Fruit fly (Drosophila melanogaster): ENCODE data around the gene CG17378.
A peak's percentile ranks its signal among the peaks of the same experiment; 100 is the strongest.

CG17378 gene

dm6 chr2L:6740088-6740487 lies 33.8 kb upstream of the CG17378 start, which contains the start of gene TTLL3A:
TTLL3A (minus strand) TSS chr2L:6740188.
- TF ChIP-seq slbo (GFP tag; IDR thresholded peaks at IDR 0.05) (0 out of 2 replicates have a peak, but pooled peaks have one; percentile 21), zfh2 (GFP tag; optimal IDR thresholded peaks at IDR 0.05) (no peak), ems (GFP tag; optimal IDR thresholded peaks at IDR 0.05) (no peak), CG12659 (GFP tag; optimal IDR thresholded peaks at IDR 0.05) (no peak), otp (GFP tag; IDR thresholded peaks at IDR 0.05) (no peak)

DNA sequence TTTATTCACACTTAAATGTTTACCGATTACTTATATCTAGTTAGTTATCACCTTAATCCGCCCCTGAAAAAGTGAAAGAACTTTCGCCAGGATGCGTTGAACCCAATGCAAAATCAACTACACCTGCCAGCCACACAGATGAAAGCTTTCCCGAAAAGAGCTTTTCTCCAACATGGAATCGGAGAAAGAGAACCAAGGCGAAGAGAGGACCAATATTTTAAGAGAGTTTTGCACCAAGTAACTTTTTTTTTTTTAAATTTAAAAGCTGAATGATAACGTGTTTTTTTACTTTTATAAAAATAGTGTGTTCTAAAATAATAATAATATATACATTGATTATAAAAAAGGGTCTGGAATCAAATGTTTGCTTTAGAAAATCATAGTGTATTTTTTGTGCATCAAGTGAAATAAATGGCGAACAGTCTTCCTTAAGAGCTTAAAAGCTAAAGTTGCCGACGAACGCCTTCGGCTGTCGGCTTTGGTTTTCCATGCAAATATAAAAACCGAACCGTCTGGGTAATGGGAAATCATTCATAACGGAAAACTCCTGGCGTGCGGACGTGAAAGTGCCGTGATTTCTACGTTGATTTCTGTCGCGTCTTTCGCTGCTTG lies 31.8 kb upstream of the CG17378 start, which contains the start of gene meng:
TSS of gene meng (plus strand) at position 523 of the 612 bp plus-strand sequence.
- no peak for TF ChIP-seq HLH3B (GFP tag; IDR thresholded peaks at IDR 0.05)
- TF ChIP-seq Med (GFP tag): peak; percentile 66
- no peak for TF ChIP-seq CG6654 (GFP tag; optimal IDR thresholded peaks at IDR 0.05)
- TF ChIP-seq Scr (GFP tag; IDR thresholded peaks at IDR 0.05; ENCODE audit: partially characterized antibody): no peak
- peak; percentile 17 for TF ChIP-seq CG10543 (GFP tag; optimal IDR thresholded peaks at IDR 0.05)
- no peak for TF ChIP-seq bbx (GFP tag; IDR thresholded peaks at IDR 0.05; ENCODE audit: partially characterized antibody)
- peak; percentile 39 for TF ChIP-seq Jarid2 (GFP tag; optimal IDR thresholded peaks at IDR 0.05)
- no peak for TF ChIP-seq pzg (GFP tag; optimal IDR thresholded peaks at IDR 0.05)
- peak; percentile 88 for TF ChIP-seq D19A (tag; optimal IDR thresholded peaks at IDR 0.05)
- TF ChIP-seq CG13296 (GFP tag; optimal IDR thresholded peaks at IDR 0.05): peak; percentile 4
- TF ChIP-seq Trl (optimal IDR thresholded peaks at IDR 0.05): peak; percentile 35 to 79
- TF ChIP-seq Trl (GFP tag; optimal IDR thresholded peaks at IDR 0.05): no peak
- 0 out of 2 replicates have a peak, but pooled peaks have one; percentile 14 for TF ChIP-seq NFAT (GFP tag; IDR thresholded peaks at IDR 0.05)
- TF ChIP-seq Deaf1 (tag; optimal IDR thresholded peaks at IDR 0.05): peak; percentile 98
- TF ChIP-seq CG7786 (GFP tag; optimal IDR thresholded peaks at IDR 0.05): no peak
- TF ChIP-seq row (GFP tag; IDR thresholded peaks at IDR 0.05): peak; percentile 35; the same call in 1 of the 3 replicates
- peak; percentile 6 for TF ChIP-seq Hmr (GFP tag; optimal IDR thresholded peaks at IDR 0.05)
- peak; percentile 14 for TF ChIP-seq CG18599 (GFP tag; optimal IDR thresholded peaks at IDR 0.05)
- no peak for TF ChIP-seq sens (GFP tag)
- peak; percentile 76 for TF ChIP-seq CG3163 (GFP tag; optimal IDR thresholded peaks at IDR 0.05)

- TF ChIP-seq CG4854 (GFP tag; optimal IDR thresholded peaks at IDR 0.05) (no peak), CG10267 (tag; optimal IDR thresholded peaks at IDR 0.05) (no peak), Camta (GFP tag; optimal IDR thresholded peaks at IDR 0.05) (no peak), Dip3 (GFP tag; optimal IDR thresholded peaks at IDR 0.05) (no peak), cato (GFP tag; optimal IDR thresholded peaks at IDR 0.05; ENCODE audit: borderline replicate concordance) (no peak), CG7963 (GFP tag; IDR thresholded peaks at IDR 0.05; ENCODE audit: partially characterized antibody) (no peak), CG14667 (GFP tag; IDR thresholded peaks at IDR 0.05) (no peak), bigmax (GFP tag; optimal IDR thresholded peaks at IDR 0.05) (no peak), pum (GFP tag; optimal IDR thresholded peaks at IDR 0.05) (no peak), ind (GFP tag; optimal IDR thresholded peaks at IDR 0.05) (no peak), fd96Cb (tag; optimal IDR thresholded peaks at IDR 0.05) (no peak), CG3163 (GFP tag; optimal IDR thresholded peaks at IDR 0.05) (no peak), Ets97D (GFP tag; optimal IDR thresholded peaks at IDR 0.05) (no peak), CG8765 (GFP tag; IDR thresholded peaks at IDR 0.05) (no peak)
Observed at dm6 chr2L:6745522-6745921, 28.3 kb upstream of the CG17378 start, which contains the start of gene CG31910. CG31910 (minus strand) TSS chr2L:6745622.
